Fruit fly (Drosophila melanogaster) whole organism, embryonic: ENCODE measurements around the gene CG5273.
A peak's percentile ranks its signal among the peaks of the same experiment; 100 is the strongest.

ENCODE experiments used
- Abd-B ChIP-seq: fragments of 200-800 bp; sonication (Bioruptor generic); optimal IDR thresholded peaks from 2 replicates; lab custom pipeline; 2018; ENCODE audit warnings: missing biosample characterization, mild to moderate bottlenecking, missing genetic modification characterization, moderate library complexity
- Aef1 ChIP-seq: fragments of 200-800 bp; sonication (Bioruptor generic); IDR thresholded peaks from 3 replicates; pipeline ENCODE4 v1.3.6; 2022; ENCODE audit warnings: missing biosample characterization, missing genetic modification characterization
- Bdp1 ChIP-seq: fragments of 200-800 bp; sonication (Bioruptor generic); optimal IDR thresholded peaks from 3 replicates; lab custom pipeline; 2016; ENCODE audit warnings: missing biosample characterization, missing genetic modification characterization
- CG10431 ChIP-seq: fragments of 200-800 bp; sonication (Bioruptor generic); optimal IDR thresholded peaks from 3 replicates; lab custom pipeline; 2018; ENCODE audit warnings: missing biosample characterization, mild to moderate bottlenecking, missing genetic modification characterization
- CG10565 ChIP-seq: fragments of 200-800 bp; sonication (Bioruptor generic); optimal IDR thresholded peaks from 3 replicates; lab custom pipeline; 2016; ENCODE audit warnings: missing biosample characterization, mild to moderate bottlenecking, missing genetic modification characterization
- CG12744 ChIP-seq: fragments of 200-800 bp; sonication (Bioruptor generic); optimal IDR thresholded peaks from 2 replicates; lab custom pipeline; 2016; ENCODE audit warnings: missing biosample characterization, missing genetic modification characterization
- CG14667 ChIP-seq: fragments of 200-800 bp; sonication (Bioruptor generic); IDR thresholded peaks from 2 replicates; pipeline ENCODE4 v1.3.6; 2022; ENCODE audit warnings: missing biosample characterization, missing genetic modification characterization
- CG15696 ChIP-seq: fragments of 200-800 bp; sonication (Bioruptor generic); optimal IDR thresholded peaks from 2 replicates; lab custom pipeline; 2019; ENCODE audit warnings: missing biosample characterization, mild to moderate bottlenecking, missing genetic modification characterization, moderate library complexity
- CG1603 ChIP-seq: fragments of 200-800 bp; sonication (Bioruptor generic); optimal IDR thresholded peaks from 2 replicates; lab custom pipeline; 2019; ENCODE audit warnings: missing biosample characterization, mild to moderate bottlenecking, missing genetic modification characterization, moderate library complexity
- CG17568 ChIP-seq: fragments of 200-800 bp; sonication (Bioruptor generic); optimal IDR thresholded peaks from 2 replicates; lab custom pipeline; 2018; ENCODE audit warnings: missing biosample characterization, mild to moderate bottlenecking, missing genetic modification characterization, moderate library complexity
- CG1832 ChIP-seq: fragments of 200-800 bp; sonication (Bioruptor generic); optimal IDR thresholded peaks from 2 replicates; lab custom pipeline; 2017; ENCODE audit warnings: missing biosample characterization, mild to moderate bottlenecking, missing genetic modification characterization, inconsistent platforms
- CG30403 ChIP-seq: fragments of 200-800 bp; sonication (Bioruptor generic); optimal IDR thresholded peaks from 3 replicates; lab custom pipeline; 2016; ENCODE audit warnings: missing biosample characterization, missing genetic modification characterization
- CG31441 ChIP-seq: fragments of 200-800 bp; sonication (Bioruptor generic); IDR thresholded peaks from 2 replicates; pipeline ENCODE4 v1.3.6; 2022; ENCODE audit warnings: missing biosample characterization, missing genetic modification characterization
- CG4328 ChIP-seq: fragments of 200-800 bp; sonication (Bioruptor generic); optimal IDR thresholded peaks from 3 replicates; lab custom pipeline; 2017; ENCODE audit warnings: missing biosample characterization, missing genetic modification reagents, missing genetic modification characterization
- CG5245 ChIP-seq: fragments of 200-800 bp; sonication (Bioruptor generic); optimal IDR thresholded peaks from 3 replicates; lab custom pipeline; 2016; ENCODE audit warnings: missing biosample characterization, missing genetic modification characterization
- CG6813 ChIP-seq: fragments of 200-800 bp; sonication (Bioruptor generic); optimal IDR thresholded peaks from 2 replicates; lab custom pipeline; 2017; ENCODE audit warnings: missing biosample characterization, missing genetic modification characterization, mild to moderate bottlenecking, moderate library complexity, missing genetic modification reagents
- CG8281 ChIP-seq: fragments of 200-800 bp; sonication (Bioruptor generic); optimal IDR thresholded peaks from 2 replicates; lab custom pipeline; 2018; ENCODE audit warnings: missing biosample characterization, mild to moderate bottlenecking, missing genetic modification characterization, moderate library complexity
- Fer2 ChIP-seq: fragments of 200-800 bp; sonication (Bioruptor generic); optimal IDR thresholded peaks from 2 replicates; lab custom pipeline; 2018; ENCODE audit warnings: missing biosample characterization, mild to moderate bottlenecking, missing genetic modification characterization, moderate library complexity
- Hr39 ChIP-seq: fragments of >200 bp; optimal IDR thresholded peaks from 2 replicates; lab custom pipeline; 2017
- MTF-1 ChIP-seq: fragments of 200-800 bp; sonication (Bioruptor generic); optimal IDR thresholded peaks from 2 replicates; lab custom pipeline; 2018; ENCODE audit warnings: missing biosample characterization, mild to moderate bottlenecking, missing genetic modification characterization, borderline replicate concordance
- Mes4 ChIP-seq: fragments of 200-800 bp; sonication (Bioruptor generic); optimal IDR thresholded peaks from 2 replicates; lab custom pipeline; 2016; ENCODE audit warnings: missing biosample characterization, missing genetic modification characterization
- Mrtf ChIP-seq: fragments of 200-800 bp; sonication (Bioruptor generic); IDR thresholded peaks from 3 replicates; pipeline ENCODE4 v1.3.6; 2022; ENCODE audit warnings: missing biosample characterization, missing genetic modification characterization
- Nf-YB ChIP-seq: fragments of 200-800 bp; sonication (Bioruptor generic); optimal IDR thresholded peaks from 3 replicates; lab custom pipeline; 2019; ENCODE audit warnings: missing biosample characterization, mild to moderate bottlenecking, missing genetic modification characterization, moderate library complexity
- Scr ChIP-seq: fragments of 200-800 bp; sonication (Bioruptor generic); IDR thresholded peaks from 2 replicates; pipeline ENCODE4 v1.3.6; 2022; ENCODE audit warnings: missing biosample characterization, missing genetic modification characterization; ENCODE audit not compliant: partially characterized antibody
- Ssrp ChIP-seq: fragments of 200-800 bp; sonication (Bioruptor generic); optimal IDR thresholded peaks from 2 replicates; lab custom pipeline; 2018; ENCODE audit warnings: missing biosample characterization, mild to moderate bottlenecking, missing genetic modification characterization, moderate library complexity
- Xrp1 ChIP-seq: fragments of 200-800 bp; sonication (Bioruptor generic); IDR thresholded peaks from 2 replicates; pipeline ENCODE4 v1.3.6; 2022; ENCODE audit warnings: missing biosample characterization, missing genetic modification characterization
- ara ChIP-seq: fragments of 200-800 bp; sonication (Bioruptor generic); IDR thresholded peaks from 2 replicates; pipeline ENCODE4 v1.3.6; 2022; ENCODE audit warnings: missing biosample characterization, missing genetic modification characterization
- br ChIP-seq: fragments of >200 bp; optimal IDR thresholded peaks from 2 replicates; lab custom pipeline; 2017
- ci ChIP-seq: fragments of 200-800 bp; sonication (Bioruptor generic); IDR thresholded peaks from 3 replicates; pipeline ENCODE4 v1.3.6; 2022; ENCODE audit warnings: missing biosample characterization, missing genetic modification characterization
- crp ChIP-seq, 2 experiments: fragments of 200-800 bp; sonication (Bioruptor generic); optimal IDR thresholded peaks; 2 replicates in 1 of 2; 3 replicates in 1 of 2; lab custom pipeline; 2017; ENCODE audit warnings: missing biosample characterization in 2 of 2, missing genetic modification characterization in 2 of 2, mild to moderate bottlenecking in 1 of 2, moderate library complexity in 1 of 2
- cwo ChIP-seq: fragments of 200-800 bp; sonication (Bioruptor generic); optimal IDR thresholded peaks from 3 replicates; lab custom pipeline; 2017; ENCODE audit warnings: missing biosample characterization, missing genetic modification characterization, mild to moderate bottlenecking, moderate library complexity, missing genetic modification reagents
- danr ChIP-seq: fragments of 200-800 bp; sonication (Bioruptor generic); IDR thresholded peaks from 2 replicates; pipeline ENCODE4 v1.3.6; 2022; ENCODE audit warnings: missing biosample characterization, missing genetic modification characterization
- dmrt99B ChIP-seq: fragments of 200-800 bp; sonication (Bioruptor generic); optimal IDR thresholded peaks from 2 replicates; lab custom pipeline; 2018; ENCODE audit warnings: missing biosample characterization, mild to moderate bottlenecking, missing genetic modification characterization, moderate library complexity
- en ChIP-seq: fragments of 200-800 bp; sonication (Bioruptor generic); optimal IDR thresholded peaks from 2 replicates; lab custom pipeline; 2016; ENCODE audit warnings: missing biosample characterization, missing genetic modification characterization
- gsb-n ChIP-seq: fragments of 200-800 bp; sonication (Bioruptor generic); optimal IDR thresholded peaks from 3 replicates; lab custom pipeline; 2018; ENCODE audit warnings: missing biosample characterization, mild to moderate bottlenecking, missing genetic modification characterization
- h ChIP-seq: fragments of >200 bp; optimal IDR thresholded peaks from 2 replicates; lab custom pipeline; 2017
- hkb ChIP-seq, 2 experiments: fragments of 200-800 bp in 1 of 2; fragments of >200 bp in 1 of 2; sonication (Bioruptor generic) in 1 of 2; IDR thresholded peaks in 1 of 2; optimal IDR thresholded peaks in 1 of 2; 2 replicates each; pipeline versions ENCODE4 v1.3.6 to Lab custom; 2017 to 2022; ENCODE audit warnings: missing biosample characterization in 1 of 2, missing genetic modification characterization in 1 of 2
- insv ChIP-seq, 2 experiments: fragments of 200-800 bp; sonication (Bioruptor generic); optimal IDR thresholded peaks; 3 replicates each; lab custom pipeline; 2016 to 2018; ENCODE audit warnings: missing biosample characterization in 2 of 2, missing genetic modification characterization in 2 of 2
- ken ChIP-seq: fragments of 200-800 bp; sonication (Bioruptor generic); IDR thresholded peaks from 3 replicates; pipeline ENCODE4 v1.3.6; 2022; ENCODE audit warnings: missing biosample characterization, missing genetic modification characterization
- mirr ChIP-seq: fragments of 200-800 bp; sonication (Bioruptor generic); optimal IDR thresholded peaks from 3 replicates; lab custom pipeline; 2018; ENCODE audit warnings: missing biosample characterization, mild to moderate bottlenecking, missing genetic modification characterization
- oc ChIP-seq: fragments of 200-800 bp; sonication (Bioruptor generic); optimal IDR thresholded peaks from 2 replicates; lab custom pipeline; 2018; ENCODE audit warnings: missing biosample characterization, mild to moderate bottlenecking, missing genetic modification characterization, moderate library complexity
- p53 ChIP-seq: fragments of 200-800 bp; sonication (Bioruptor generic); optimal IDR thresholded peaks from 2 replicates; lab custom pipeline; 2016; ENCODE audit warnings: missing biosample characterization, missing genetic modification characterization
- row ChIP-seq: fragments of 200-800 bp; sonication (Bioruptor generic); IDR thresholded peaks from 3 replicates; pipeline ENCODE4 v1.3.6; 2022; ENCODE audit warnings: missing biosample characterization, missing genetic modification characterization
- sens-2 ChIP-seq: fragments of 200-800 bp; sonication (Bioruptor generic); IDR thresholded peaks from 2 replicates; pipeline ENCODE4 v1.3.6; 2022; ENCODE audit warnings: missing biosample characterization, missing genetic modification characterization
- sima ChIP-seq: fragments of 200-800 bp; sonication (Bioruptor generic); optimal IDR thresholded peaks from 2 replicates; lab custom pipeline; 2016; ENCODE audit warnings: missing biosample characterization, missing genetic modification characterization
- sna ChIP-seq: fragments of 200-800 bp; sonication (Bioruptor generic); IDR thresholded peaks from 2 replicates; pipeline ENCODE4 v1.3.6; 2022; ENCODE audit warnings: missing biosample characterization, missing genetic modification characterization; ENCODE audit not compliant: partially characterized antibody
- unpg ChIP-seq: fragments of 200-800 bp; sonication (Bioruptor generic); optimal IDR thresholded peaks from 3 replicates; lab custom pipeline; 2018; ENCODE audit warnings: missing biosample characterization, mild to moderate bottlenecking, missing genetic modification characterization, moderate library complexity
- vfl ChIP-seq: fragments of 200-800 bp; sonication (Bioruptor generic); optimal IDR thresholded peaks from 2 replicates; lab custom pipeline; 2016; ENCODE audit warnings: missing biosample characterization, missing genetic modification characterization
- wdn ChIP-seq: fragments of 200-800 bp; sonication (Bioruptor generic); IDR thresholded peaks from 2 replicates; pipeline ENCODE4 v1.3.6; 2022; ENCODE audit warnings: missing biosample characterization, missing genetic modification characterization
- zen2 ChIP-seq: fragments of 200-800 bp; sonication (Bioruptor generic); IDR thresholded peaks from 3 replicates; pipeline ENCODE4 v1.3.6; 2022; ENCODE audit warnings: missing biosample characterization, missing genetic modification characterization; ENCODE audit not compliant: partially characterized antibody

The CG5273 gene

DNA sequence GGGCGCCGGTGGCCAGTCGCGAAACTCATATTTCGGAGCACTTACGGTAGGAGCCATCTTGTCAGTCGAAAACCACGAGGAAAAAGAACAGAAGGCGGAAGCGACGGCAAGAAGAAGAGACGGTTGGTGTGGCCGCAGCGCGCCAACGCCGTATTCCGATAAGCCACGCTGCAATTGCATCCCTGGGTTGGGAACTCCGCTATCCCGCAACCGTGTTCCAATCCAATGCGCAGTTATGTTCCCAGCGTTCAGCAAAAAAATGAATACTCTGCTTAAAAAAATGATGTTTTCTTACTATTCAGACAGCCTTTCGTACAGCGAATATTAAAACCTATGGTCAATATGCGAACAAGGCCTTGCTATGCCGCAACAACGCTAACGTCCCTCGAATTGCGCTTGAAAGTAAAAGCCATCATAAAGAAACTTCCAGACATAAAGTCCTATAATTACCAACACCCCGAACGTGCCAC, 5.7 kb downstream of the CG5273 start, which contains the start of gene RpL22 (continued):
- peak; percentile 78 for TF ChIP-seq sima (GFP tag; lab: Kevin White, UChicago)
- peak; percentile 76 for TF ChIP-seq wdn
- TF ChIP-seq Bdp1 = peak; percentile 78
- TF ChIP-seq en = peak; percentile 84
- peak; percentile 60; the same call in 1 of the 2 replicates for TF ChIP-seq danr (GFP tag; lab: Robert Waterston, UW)
- peak; percentile 94 for TF ChIP-seq p53
- peak; percentile 75 for TF ChIP-seq ara (GFP tag; lab: Robert Waterston, UW)
- peak; percentile 95 for TF ChIP-seq CG6813 (GFP tag; lab: Kevin White, UChicago)
- peak; percentile 86 for TF ChIP-seq mirr (GFP tag; lab: Kevin White, UChicago)
- peak; percentile 97 for TF ChIP-seq ci (GFP tag; lab: Robert Waterston, UW)
- TF ChIP-seq h (lab: Kevin White, UChicago) = no peak
- no peak for TF ChIP-seq Hr39 (lab: Kevin White, UChicago)
- TF ChIP-seq zen2 = no peak
- TF ChIP-seq CG14667 (GFP tag; lab: Robert Waterston, UW) = peak; percentile 65
- no peak for TF ChIP-seq hkb (optimal IDR thresholded peaks at IDR 0.05; lab: Kevin White, UChicago)
- TF ChIP-seq hkb (GFP tag; IDR thresholded peaks at IDR 0.05; lab: Robert Waterston, UW) = peak; percentile 87
- peak; percentile 77 for TF ChIP-seq CG5245 (GFP tag; lab: Kevin White, UChicago)
- TF ChIP-seq Scr (GFP tag; lab: Robert Waterston, UW) = no peak
- TF ChIP-seq crp (GFP tag; optimal IDR thresholded peaks at IDR 0.05; lab: Kevin White, UChicago) = peak in 1 of 2 experiments; percentile 67
- TF ChIP-seq Nf-YB (GFP tag; lab: Kevin White, UChicago) = peak; percentile 71
- TF ChIP-seq Ssrp = peak; percentile 36
- TF ChIP-seq CG10431 (GFP tag; lab: Kevin White, UChicago) = peak; percentile 71
- peak; percentile 73 for TF ChIP-seq oc
- peak; percentile 88 for TF ChIP-seq ken (GFP tag; lab: Robert Waterston, UW)
- TF ChIP-seq CG12744 (GFP tag; lab: Kevin White, UChicago) = peak; percentile 84
- TF ChIP-seq vfl = peak; percentile 72
- TF ChIP-seq insv (GFP tag; optimal IDR thresholded peaks at IDR 0.05; lab: Kevin White, UChicago) = peak in 1 of 2 experiments; percentile 80
- TF ChIP-seq br (lab: Kevin White, UChicago) = no peak
- peak; percentile 80 for TF ChIP-seq CG31441 (GFP tag; lab: Robert Waterston, UW)
- no peak for TF ChIP-seq CG1832 (GFP tag; lab: Kevin White, UChicago)
- peak; percentile 61 for TF ChIP-seq Xrp1
- peak; percentile 80 for TF ChIP-seq gsb-n (tag; lab: Kevin White, UChicago)
- TF ChIP-seq CG8281 (tag; lab: Kevin White, UChicago) = peak; percentile 35
- peak; percentile 60 for TF ChIP-seq Fer2
- TF ChIP-seq MTF-1 (GFP tag; lab: Kevin White, UChicago) = peak; percentile 93
- TF ChIP-seq Mes4 (GFP tag; lab: Kevin White, UChicago) = peak; percentile 97
- TF ChIP-seq Mrtf (GFP tag; lab: Robert Waterston, UW) = peak; percentile 60; the same call in 2 of the 3 replicates
- TF ChIP-seq dmrt99B (tag; lab: Kevin White, UChicago) = peak; percentile 72
- no peak for TF ChIP-seq sna (GFP tag; lab: Robert Waterston, UW)
- TF ChIP-seq CG15696 (tag; lab: Kevin White, UChicago) = peak; percentile 50
- TF ChIP-seq sens-2 (GFP tag; lab: Robert Waterston, UW) = peak; percentile 85
- TF ChIP-seq cwo (GFP tag; lab: Kevin White, UChicago) = peak; percentile 79
- TF ChIP-seq CG17568 (GFP tag; lab: Kevin White, UChicago) = peak; percentile 84
- peak; percentile 85 for TF ChIP-seq CG4328 (GFP tag; lab: Kevin White, UChicago)
- peak; percentile 96 for TF ChIP-seq CG1603
- TF ChIP-seq CG10565 (GFP tag; lab: Kevin White, UChicago) = peak; percentile 52
- TF ChIP-seq Aef1 (GFP tag; lab: Robert Waterston, UW) = peak; percentile 71
- TF ChIP-seq row (GFP tag; lab: Robert Waterston, UW) = peak; percentile 51; the same call in 2 of the 3 replicates
- peak; percentile 79 for TF ChIP-seq unpg (GFP tag; lab: Kevin White, UChicago)
- peak; percentile 72 for TF ChIP-seq Abd-B (GFP tag; lab: Kevin White, UChicago)
- peak; percentile 73 for TF ChIP-seq CG30403
